Worm (Caenorhabditis elegans) whole organism, late embryonic: ENCODE results near the gene F52D10.2.

ENCODE experiments used
- C38D4.7 ChIP-seq: fragments of 200-800 bp; sonication (Bioruptor generic); optimal IDR thresholded peaks from 2 replicates; lab custom pipeline; 2018; ENCODE audit warnings: mild to moderate bottlenecking, missing genetic modification characterization, moderate library complexity, missing compliant biosample characterization
- F13H6.1 ChIP-seq: sonication (generic microtip); optimal IDR thresholded peaks from 2 replicates; lab custom pipeline; 2016; ENCODE audit warnings: missing genetic modification characterization, missing compliant biosample characterization
- K02D7.2 ChIP-seq: sonication (generic microtip); optimal IDR thresholded peaks from 2 replicates; lab custom pipeline; 2017; ENCODE audit warnings: mild to moderate bottlenecking, missing genetic modification characterization, missing compliant biosample characterization
- K09A11.1 ChIP-seq: sonication (generic microtip); optimal IDR thresholded peaks from 2 replicates; lab custom pipeline; 2017; ENCODE audit warnings: antibody characterized with exemption, mild to moderate bottlenecking, missing genetic modification characterization, missing compliant biosample characterization; ENCODE audit not compliant: insufficient read depth
- Y22D7AL.16 ChIP-seq: sonication (generic microtip); optimal IDR thresholded peaks from 2 replicates; lab custom pipeline; 2016; ENCODE audit warnings: missing genetic modification characterization, missing compliant biosample characterization
- ahr-1 ChIP-seq: sonication (generic microtip); optimal IDR thresholded peaks from 2 replicates; lab custom pipeline; 2016; ENCODE audit warnings: missing genetic modification characterization, missing compliant biosample characterization
- ama-1 ChIP-seq: fragments of 150-350 bp; optimal IDR thresholded peaks from 2 replicates; lab custom pipeline; 2014
- ceh-14 ChIP-seq: sonication (generic microtip); optimal IDR thresholded peaks from 2 replicates; lab custom pipeline; 2016; ENCODE audit warnings: missing genotype, missing genetic modification characterization, missing compliant biosample characterization
- ceh-18 ChIP-seq: sonication (generic microtip); optimal IDR thresholded peaks from 2 replicates; lab custom pipeline; 2016; ENCODE audit warnings: missing genetic modification characterization, missing compliant biosample characterization
- ceh-2 ChIP-seq: sonication (generic microtip); optimal IDR thresholded peaks from 2 replicates; lab custom pipeline; 2016; ENCODE audit warnings: missing genotype, missing genetic modification characterization, missing compliant biosample characterization
- ceh-22 ChIP-seq: sonication (generic microtip); optimal IDR thresholded peaks from 2 replicates; lab custom pipeline; 2017; ENCODE audit warnings: missing biosample characterization, missing genetic modification characterization
- ceh-30 ChIP-seq: fragments of 150-350 bp; optimal IDR thresholded peaks from 2 replicates; lab custom pipeline; 2014; ENCODE audit warnings: missing biosample characterization, missing genetic modification characterization
- ceh-31 ChIP-seq: sonication (generic microtip); optimal IDR thresholded peaks from 2 replicates; lab custom pipeline; 2016; ENCODE audit warnings: missing genetic modification characterization, missing compliant biosample characterization
- ceh-45 ChIP-seq: fragments of 200-800 bp; sonication (Bioruptor generic); IDR thresholded peaks from 2 replicates; pipeline ENCODE4 v1.3.6; 2022; ENCODE audit warnings: missing genetic modification reagents, missing genetic modification characterization, missing compliant biosample characterization
- ceh-9 ChIP-seq: sonication (generic microtip); optimal IDR thresholded peaks from 2 replicates; lab custom pipeline; 2016; ENCODE audit warnings: mild to moderate bottlenecking, missing genetic modification characterization, inconsistent platforms, missing compliant biosample characterization
- dve-1 ChIP-seq: sonication (generic microtip); optimal IDR thresholded peaks from 2 replicates; lab custom pipeline; 2017; ENCODE audit warnings: antibody characterized with exemption, mild to moderate bottlenecking, missing genetic modification characterization, missing compliant biosample characterization
- elt-2 ChIP-seq: sonication (generic microtip); optimal IDR thresholded peaks from 2 replicates; lab custom pipeline; 2016; ENCODE audit warnings: missing genetic modification reagents, missing genetic modification characterization, missing compliant biosample characterization
- elt-4 ChIP-seq: sonication (generic microtip); optimal IDR thresholded peaks from 2 replicates; lab custom pipeline; 2016; ENCODE audit warnings: missing genetic modification characterization, missing compliant biosample characterization
- ets-4 ChIP-seq: sonication (generic microtip); optimal IDR thresholded peaks from 2 replicates; lab custom pipeline; 2016; ENCODE audit warnings: missing genetic modification characterization, missing compliant biosample characterization
- eyg-1 ChIP-seq: sonication (generic microtip); optimal IDR thresholded peaks from 2 replicates; lab custom pipeline; 2016; ENCODE audit warnings: missing genotype, missing genetic modification characterization, missing compliant biosample characterization
- fkh-10 ChIP-seq: fragments of 150-350 bp; optimal IDR thresholded peaks from 2 replicates; lab custom pipeline; 2014; ENCODE audit warnings: missing biosample characterization, missing genetic modification reagents, missing genetic modification characterization
- fkh-6 ChIP-seq: sonication (generic microtip); optimal IDR thresholded peaks from 2 replicates; lab custom pipeline; 2016; ENCODE audit warnings: missing genetic modification characterization, missing compliant biosample characterization
- gmeb-2 ChIP-seq: sonication (generic microtip); optimal IDR thresholded peaks from 2 replicates; lab custom pipeline; 2016; ENCODE audit warnings: missing genetic modification characterization, inconsistent platforms, missing compliant biosample characterization
- hlh-13 ChIP-seq: fragments of 200-800 bp; sonication (Bioruptor generic); optimal IDR thresholded peaks from 2 replicates; lab custom pipeline; 2018; ENCODE audit warnings: mild to moderate bottlenecking, missing genetic modification characterization, missing compliant biosample characterization
- hlh-6 ChIP-seq: sonication (generic microtip); optimal IDR thresholded peaks from 2 replicates; lab custom pipeline; 2016; ENCODE audit warnings: missing genotype, missing genetic modification characterization, missing compliant biosample characterization
- hlh-8 ChIP-seq: sonication (generic microtip); optimal IDR thresholded peaks from 2 replicates; lab custom pipeline; 2016; ENCODE audit warnings: missing genotype, missing genetic modification characterization, missing compliant biosample characterization
- lim-6 ChIP-seq: sonication (generic microtip); optimal IDR thresholded peaks from 2 replicates; lab custom pipeline; 2016; ENCODE audit warnings: missing genetic modification characterization, missing compliant biosample characterization
- mec-3 ChIP-seq: sonication (generic microtip); optimal IDR thresholded peaks from 2 replicates; lab custom pipeline; 2016; ENCODE audit warnings: borderline replicate concordance, missing genetic modification characterization, missing compliant biosample characterization
- nfya-1 ChIP-seq: sonication (generic microtip); optimal IDR thresholded peaks from 2 replicates; lab custom pipeline; 2017; ENCODE audit warnings: missing genetic modification characterization, mild to moderate bottlenecking, missing compliant biosample characterization, antibody characterized with exemption, moderate library complexity
- nhr-11 ChIP-seq: fragments of 150-350 bp; optimal IDR thresholded peaks from 2 replicates; lab custom pipeline; 2014; ENCODE audit warnings: missing biosample characterization, missing genetic modification characterization
- nhr-232 ChIP-seq: sonication (generic microtip); optimal IDR thresholded peaks from 2 replicates; lab custom pipeline; 2016; ENCODE audit warnings: missing genetic modification characterization, missing compliant biosample characterization
- npax-4 ChIP-seq: sonication (generic microtip); optimal IDR thresholded peaks from 2 replicates; lab custom pipeline; 2016; ENCODE audit warnings: missing genetic modification characterization, missing compliant biosample characterization
- odd-2 ChIP-seq: sonication (generic microtip); optimal IDR thresholded peaks from 2 replicates; lab custom pipeline; 2017; ENCODE audit warnings: antibody characterized with exemption, mild to moderate bottlenecking, missing genetic modification characterization, missing compliant biosample characterization
- pag-3 ChIP-seq: sonication (generic microtip); optimal IDR thresholded peaks from 2 replicates; lab custom pipeline; 2016; ENCODE audit warnings: missing compliant biosample characterization, missing genetic modification characterization, borderline replicate concordance
- pat-9 ChIP-seq: fragments of 200-800 bp; sonication (Bioruptor generic); optimal IDR thresholded peaks from 2 replicates; lab custom pipeline; 2018; ENCODE audit warnings: mild to moderate bottlenecking, missing genetic modification characterization, moderate library complexity, missing compliant biosample characterization
- pha-2 ChIP-seq: sonication (generic microtip); optimal IDR thresholded peaks from 2 replicates; lab custom pipeline; 2017; ENCODE audit warnings: mild to moderate bottlenecking, missing genetic modification characterization, missing compliant biosample characterization
- pqm-1 ChIP-seq: sonication (generic microtip); optimal IDR thresholded peaks from 2 replicates; lab custom pipeline; 2016; ENCODE audit warnings: missing genetic modification characterization, missing compliant biosample characterization
- pros-1 ChIP-seq: fragments of 150-350 bp; optimal IDR thresholded peaks from 2 replicates; lab custom pipeline; 2014; ENCODE audit warnings: missing biosample characterization, missing genetic modification reagents, missing genetic modification characterization
- ref-2 ChIP-seq: sonication (generic microtip); optimal IDR thresholded peaks from 2 replicates; lab custom pipeline; 2016; ENCODE audit warnings: missing genetic modification characterization, missing compliant biosample characterization
- rnt-1 ChIP-seq: sonication (generic microtip); optimal IDR thresholded peaks from 2 replicates; lab custom pipeline; 2016; ENCODE audit warnings: missing genetic modification characterization, missing compliant biosample characterization
- sdc-2 ChIP-seq: sonication (generic microtip); optimal IDR thresholded peaks from 2 replicates; lab custom pipeline; 2016; ENCODE audit warnings: missing genotype, missing genetic modification characterization, missing compliant biosample characterization
- sox-2 ChIP-seq: fragments of 200-800 bp; sonication (Bioruptor generic); IDR thresholded peaks from 2 replicates; pipeline ENCODE4 v1.3.6; 2022; ENCODE audit warnings: missing genetic modification reagents, missing genetic modification characterization, missing compliant biosample characterization
- sox-4 ChIP-seq: sonication (generic microtip); optimal IDR thresholded peaks from 2 replicates; lab custom pipeline; 2017; ENCODE audit warnings: mild to moderate bottlenecking, missing genetic modification characterization, inconsistent platforms, missing compliant biosample characterization
- syd-9 ChIP-seq: sonication (generic microtip); optimal IDR thresholded peaks from 2 replicates; lab custom pipeline; 2016; ENCODE audit warnings: mild to moderate bottlenecking, missing genetic modification characterization, moderate library complexity, missing compliant biosample characterization
- tbx-2 ChIP-seq: sonication (generic microtip); optimal IDR thresholded peaks from 2 replicates; lab custom pipeline; 2016; ENCODE audit warnings: missing genetic modification characterization, missing compliant biosample characterization
- tbx-7 ChIP-seq: sonication (generic microtip); optimal IDR thresholded peaks from 2 replicates; lab custom pipeline; 2016; ENCODE audit warnings: missing genotype, missing genetic modification characterization, missing compliant biosample characterization
- unc-42 ChIP-seq: sonication (generic microtip); optimal IDR thresholded peaks from 2 replicates; lab custom pipeline; 2016; ENCODE audit warnings: missing genotype, missing genetic modification characterization, missing compliant biosample characterization
- unc-55 ChIP-seq: sonication (generic microtip); optimal IDR thresholded peaks from 2 replicates; lab custom pipeline; 2017; ENCODE audit warnings: missing biosample characterization, missing genetic modification reagents, missing genetic modification characterization
- unc-86 ChIP-seq: sonication (generic microtip); optimal IDR thresholded peaks from 2 replicates; lab custom pipeline; 2016; ENCODE audit warnings: missing genetic modification characterization, missing compliant biosample characterization

Gene F52D10.2

DNA sequence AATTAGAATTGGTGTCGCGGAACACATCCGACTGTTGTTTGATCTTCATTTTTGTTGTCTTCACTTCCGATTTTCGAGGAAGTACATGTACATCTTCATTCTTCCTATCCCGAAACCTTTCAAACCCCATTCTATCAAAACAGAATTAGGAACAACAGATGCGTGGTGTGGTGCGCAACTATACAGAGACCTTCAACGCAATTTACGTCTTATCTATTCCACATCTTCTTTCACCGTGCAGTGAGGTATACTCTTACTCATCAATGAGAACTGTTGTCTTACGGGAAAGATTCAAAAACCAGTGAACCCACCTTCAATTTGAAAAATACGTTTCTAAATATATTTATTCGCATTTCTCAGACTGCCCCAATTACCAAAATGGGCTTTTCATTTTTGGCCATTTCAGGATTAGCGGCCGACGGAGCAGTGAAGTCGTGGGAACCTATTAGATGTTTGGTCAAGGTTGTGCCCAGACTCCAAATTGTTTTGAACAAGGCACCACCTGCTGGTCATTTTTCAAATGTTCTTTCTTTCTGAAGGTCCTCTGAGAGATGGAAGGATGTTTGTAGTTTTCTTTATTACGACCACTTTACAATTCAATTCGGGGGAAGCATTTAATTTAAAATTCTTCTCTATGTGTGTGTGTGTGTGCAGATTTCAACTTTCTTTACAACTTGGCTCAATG is 15.4 kb upstream of the F52D10.2 start:
- no peak for TF ChIP-seq ceh-2 (tag; lab: Kevin White, UChicago)
- TF ChIP-seq sox-2 (GFP tag; lab: Robert Waterston, UW), result no peak
- TF ChIP-seq lim-6 (tag; lab: Kevin White, UChicago), result no peak
- TF ChIP-seq eyg-1, result no peak

DNA sequence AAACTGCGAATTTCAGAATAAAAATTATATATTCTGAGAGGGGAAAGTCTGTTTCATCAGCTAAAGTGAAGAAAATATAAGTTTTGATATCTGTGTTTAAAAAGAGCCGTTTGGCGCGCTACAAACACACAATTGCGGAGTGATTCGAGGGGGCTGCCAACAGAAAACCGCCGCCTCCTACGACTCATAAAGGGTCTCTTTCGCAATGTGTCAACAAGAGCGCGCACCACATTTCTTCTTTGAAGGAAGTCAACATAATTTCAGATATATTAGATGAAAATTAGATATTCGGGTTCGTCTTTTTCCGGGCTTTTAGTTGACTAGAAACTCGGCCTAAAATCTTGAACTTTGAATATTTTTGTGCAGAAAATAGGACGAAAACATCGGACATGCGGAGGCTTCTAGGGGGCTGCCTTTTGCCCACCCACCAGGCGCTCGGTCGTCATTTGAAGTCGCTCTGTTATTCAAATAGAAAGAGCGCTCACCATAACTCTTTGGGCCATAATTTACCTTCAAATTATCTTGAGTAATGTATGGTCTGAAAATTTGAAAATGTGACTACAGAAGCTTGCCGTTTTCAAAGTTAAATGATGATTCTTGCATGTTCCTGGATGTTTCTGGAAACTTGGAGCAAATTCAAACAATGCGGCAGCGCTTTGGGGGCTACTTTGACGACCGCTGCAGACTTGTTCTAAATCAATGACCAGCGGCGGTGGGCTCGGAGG is 14.4 kb upstream of the F52D10.2 start:
- TF ChIP-seq pag-3 (tag; lab: Kevin White, UChicago), result peak; percentile 93
- TF ChIP-seq ahr-1, result peak; percentile 82
- TF ChIP-seq pat-9 (tag; lab: Kevin White, UChicago), result peak; percentile 98
- TF ChIP-seq C38D4.7, result peak; percentile 92
- peak; percentile 91 for TF ChIP-seq ets-4 (tag; lab: Kevin White, UChicago)
- TF ChIP-seq ceh-2 (tag; lab: Kevin White, UChicago), result peak; percentile 93
- peak; percentile 95 for TF ChIP-seq fkh-10 (GFP tag; lab: Kevin White, UChicago)
- TF ChIP-seq ceh-30 (tag; lab: Kevin White, UChicago), result peak; percentile 43
- TF ChIP-seq sdc-2 (tag; lab: Kevin White, UChicago), result peak; percentile 90
- peak; percentile 5 for TF ChIP-seq hlh-13 (GFP tag; lab: Kevin White, UChicago)
- TF ChIP-seq pha-2 (tag; lab: Kevin White, UChicago), result peak; percentile 97
- peak; percentile 99 for TF ChIP-seq nhr-11 (tag; lab: Kevin White, UChicago)
- TF ChIP-seq tbx-7 (tag; lab: Kevin White, UChicago), result peak; percentile 76
- peak; percentile 87 for TF ChIP-seq ceh-22
- TF ChIP-seq gmeb-2 (tag; lab: Kevin White, UChicago), result peak; percentile 75
- peak; percentile 97 for TF ChIP-seq Y22D7AL.16 (tag; lab: Kevin White, UChicago)
- peak; percentile 98 for TF ChIP-seq elt-2 (tag; lab: Kevin White, UChicago)
- no peak for TF ChIP-seq unc-55 (GFP tag; lab: Kevin White, UChicago)
- peak; percentile 53; the same call in 1 of the 2 replicates for TF ChIP-seq ceh-45 (GFP tag; lab: Robert Waterston, UW)
- TF ChIP-seq npax-4 (tag; lab: Kevin White, UChicago), result peak; percentile 45
- TF ChIP-seq nfya-1 (tag; lab: Kevin White, UChicago), result peak; percentile 95
- TF ChIP-seq fkh-6 (tag; lab: Kevin White, UChicago), result peak; percentile 49
- peak; percentile 89 for TF ChIP-seq odd-2
- peak; percentile 97 for TF ChIP-seq syd-9 (tag; lab: Kevin White, UChicago)
- peak; percentile 99 for TF ChIP-seq ceh-14 (tag; lab: Kevin White, UChicago)
- peak; percentile 94 for TF ChIP-seq pqm-1 (tag; lab: Kevin White, UChicago)
- no peak for TF ChIP-seq ama-1 (lab: Kevin White, UChicago)
- peak; percentile 96 for TF ChIP-seq K02D7.2 (tag; lab: Kevin White, UChicago)
- peak; percentile 92 for TF ChIP-seq eyg-1
- TF ChIP-seq ref-2, result peak; percentile 100
- TF ChIP-seq sox-4 (tag; lab: Kevin White, UChicago), result peak; percentile 92
- TF ChIP-seq ceh-9 (tag; lab: Kevin White, UChicago), result no peak
- peak; percentile 96 for TF ChIP-seq ceh-31
- TF ChIP-seq hlh-8, result peak; percentile 84
- peak; percentile 77 for TF ChIP-seq pros-1 (tag; lab: Kevin White, UChicago)
- peak; percentile 23 for TF ChIP-seq mec-3 (tag; lab: Kevin White, UChicago)
- peak; percentile 99 for TF ChIP-seq unc-86 (tag; lab: Kevin White, UChicago)
- no peak for TF ChIP-seq elt-4 (tag; lab: Kevin White, UChicago)
- peak; percentile 97 for TF ChIP-seq unc-42 (tag; lab: Kevin White, UChicago)
- TF ChIP-seq ceh-18 (tag; lab: Kevin White, UChicago), result peak; percentile 100
- TF ChIP-seq dve-1 (tag; lab: Kevin White, UChicago), result peak; percentile 68
- TF ChIP-seq tbx-2, result peak; percentile 99
- TF ChIP-seq nhr-232, result peak; percentile 40
- peak; percentile 96 for TF ChIP-seq K09A11.1 (tag; lab: Kevin White, UChicago)
- TF ChIP-seq F13H6.1 (tag; lab: Kevin White, UChicago), result peak; percentile 98
- TF ChIP-seq rnt-1 (tag; lab: Kevin White, UChicago), result peak; percentile 100
- TF ChIP-seq hlh-6 (tag; lab: Kevin White, UChicago), result peak; percentile 62
